Fruit fly (Drosophila melanogaster): ENCODE results near the gene modSP.

Gene modSP

DNA sequence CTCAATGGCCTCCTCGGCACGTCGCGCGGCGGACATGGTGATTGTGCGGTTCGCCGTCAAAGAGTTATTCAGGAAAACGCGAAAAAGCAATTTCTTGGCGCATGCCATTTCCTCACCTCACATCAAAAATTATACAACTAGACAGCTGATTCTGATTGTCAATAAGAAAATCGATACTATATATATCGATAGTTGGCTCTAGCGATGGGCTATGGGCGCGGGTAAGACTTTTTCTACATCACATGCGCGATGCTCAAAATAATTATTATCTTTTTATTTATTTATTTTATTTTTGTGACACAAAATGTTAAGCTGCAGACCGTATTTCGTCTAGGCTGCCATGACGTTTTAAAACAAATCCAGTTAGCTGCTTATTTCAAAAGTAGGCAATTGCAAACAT is 41.2 kb downstream of the modSP start, which contains the start of gene CG10340 (continued):
- no peak for TF ChIP-seq CG9797 (GFP tag; optimal IDR thresholded peaks at IDR 0.05)
- no peak for TF ChIP-seq unpg (GFP tag; optimal IDR thresholded peaks at IDR 0.05)
- no peak for TF ChIP-seq CG4820 (GFP tag; optimal IDR thresholded peaks at IDR 0.05)
- TF ChIP-seq HmgD (GFP tag; optimal IDR thresholded peaks at IDR 0.05), result no peak
- TF ChIP-seq Atf-2 (GFP tag; optimal IDR thresholded peaks at IDR 0.05), result no peak
- TF ChIP-seq Kr (GFP tag; optimal IDR thresholded peaks at IDR 0.05), result no peak
- TF ChIP-seq jing (GFP tag; optimal IDR thresholded peaks at IDR 0.05), result no peak
- TF ChIP-seq D19A (tag; optimal IDR thresholded peaks at IDR 0.05), result no peak
- no peak for TF ChIP-seq Ptx1 (GFP tag; IDR thresholded peaks at IDR 0.05)
- TF ChIP-seq Bdp1 (GFP tag; optimal IDR thresholded peaks at IDR 0.05), result no peak
- no peak for TF ChIP-seq CG11560 (tag; IDR thresholded peaks at IDR 0.05)
- no peak for TF ChIP-seq CG4424 (GFP tag; optimal IDR thresholded peaks at IDR 0.05)
- TF ChIP-seq CG12659 (GFP tag; optimal IDR thresholded peaks at IDR 0.05), result peak; percentile 45
- TF ChIP-seq grn (GFP tag; optimal IDR thresholded peaks at IDR 0.05), result no peak
- no peak for TF ChIP-seq h (optimal IDR thresholded peaks at IDR 0.05)
- no peak for TF ChIP-seq NC2α (GFP tag; optimal IDR thresholded peaks at IDR 0.05)
- TF ChIP-seq CG33557 (GFP tag; optimal IDR thresholded peaks at IDR 0.05), result no peak
- TF ChIP-seq so (GFP tag; IDR thresholded peaks at IDR 0.05), result no peak
- no peak for TF ChIP-seq aop (GFP tag; IDR thresholded peaks at IDR 0.05)
- no peak for TF ChIP-seq CG2678 (tag; optimal IDR thresholded peaks at IDR 0.05)
- no peak for TF ChIP-seq kni (GFP tag; optimal IDR thresholded peaks at IDR 0.05)
- no peak for TF ChIP-seq CG9727 (GFP tag; optimal IDR thresholded peaks at IDR 0.05)
- TF ChIP-seq gce (GFP tag; IDR thresholded peaks at IDR 0.05), result no peak
- TF ChIP-seq fu2 (GFP tag; optimal IDR thresholded peaks at IDR 0.05), result no peak
- TF ChIP-seq CrebB (tag; optimal IDR thresholded peaks at IDR 0.05), result no peak
- TF ChIP-seq Nf-YA (GFP tag; IDR thresholded peaks at IDR 0.05), result no peak
- no peak for TF ChIP-seq CG12942 (GFP tag; optimal IDR thresholded peaks at IDR 0.05)
- TF ChIP-seq crc (GFP tag; optimal IDR thresholded peaks at IDR 0.05), result no peak
- TF ChIP-seq amos (GFP tag; IDR thresholded peaks at IDR 0.05; ENCODE audit: partially characterized antibody), result peak; percentile 83
- TF ChIP-seq otp (GFP tag; IDR thresholded peaks at IDR 0.05), result no peak
- peak; percentile 34 for TF ChIP-seq CoRest (tag; optimal IDR thresholded peaks at IDR 0.05)
- no peak for TF ChIP-seq eyg (GFP tag; optimal IDR thresholded peaks at IDR 0.05)
- TF ChIP-seq E2f1 (GFP tag; IDR thresholded peaks at IDR 0.05), result no peak
- no peak for TF ChIP-seq seq (GFP tag; IDR thresholded peaks at IDR 0.05)
- TF ChIP-seq CG11456 (GFP tag; IDR thresholded peaks at IDR 0.05), result no peak
- TF ChIP-seq MESR4 (GFP tag; optimal IDR thresholded peaks at IDR 0.05), result peak; percentile 81
- TF ChIP-seq Hand (GFP tag; optimal IDR thresholded peaks at IDR 0.05), result no peak
- TF ChIP-seq ftz-f1 (GFP tag; optimal IDR thresholded peaks at IDR 0.05), result no peak
- TF ChIP-seq Atf6 (GFP tag; IDR thresholded peaks at IDR 0.05), result no peak
- TF ChIP-seq Mes4 (GFP tag; optimal IDR thresholded peaks at IDR 0.05), result no peak
- peak; percentile 87 for TF ChIP-seq Dll (GFP tag; IDR thresholded peaks at IDR 0.05; ENCODE audit: partially characterized antibody)
- no peak for TF ChIP-seq maf-S (GFP tag; optimal IDR thresholded peaks at IDR 0.05)
- TF ChIP-seq CG6689 (GFP tag; IDR thresholded peaks at IDR 0.05), result no peak
- peak; percentile 83 for TF ChIP-seq sna (GFP tag; IDR thresholded peaks at IDR 0.05; ENCODE audit: partially characterized antibody)
- no peak for TF ChIP-seq CG5245 (GFP tag; optimal IDR thresholded peaks at IDR 0.05)
- peak; percentile 65 for TF ChIP-seq Rfx (GFP tag; IDR thresholded peaks at IDR 0.05)
- TF ChIP-seq Bteb2 (GFP tag; optimal IDR thresholded peaks at IDR 0.05), result no peak
- no peak for TF ChIP-seq sisA (GFP tag; IDR thresholded peaks at IDR 0.05)
- TF ChIP-seq pros (GFP tag; optimal IDR thresholded peaks at IDR 0.05), result no peak
- TF ChIP-seq CG3995 (GFP tag; optimal IDR thresholded peaks at IDR 0.05), result peak; percentile 60
- TF ChIP-seq CG14441 (GFP tag; IDR thresholded peaks at IDR 0.05), result no peak
- no peak for TF ChIP-seq danr (GFP tag; IDR thresholded peaks at IDR 0.05)
- no peak for TF ChIP-seq p53 (GFP tag; optimal IDR thresholded peaks at IDR 0.05)
- no peak for TF ChIP-seq salm (tag; optimal IDR thresholded peaks at IDR 0.05)
